Fruit fly (Drosophila melanogaster): ENCODE results near the gene rtet.

rtet gene

dm6 chr3R:21158643-21159042 is 50.4 kb downstream of the rtet start (continued):
- TF ChIP-seq CG2875 (GFP tag; optimal IDR thresholded peaks at IDR 0.05) (no peak), Chrac-16 (GFP tag; optimal IDR thresholded peaks at IDR 0.05) (no peak), Bgb (GFP tag; IDR thresholded peaks at IDR 0.05; ENCODE audit: partially characterized antibody) (no peak), CG4282 (GFP tag; optimal IDR thresholded peaks at IDR 0.05) (no peak), hbn (GFP tag; IDR thresholded peaks at IDR 0.05; ENCODE audit: partially characterized antibody) (no peak), CG6689 (GFP tag; IDR thresholded peaks at IDR 0.05) (no peak), sd (tag; optimal IDR thresholded peaks at IDR 0.05) (no peak), Vsx1 (GFP tag; optimal IDR thresholded peaks at IDR 0.05) (peak; percentile 23), PHDP (tag; optimal IDR thresholded peaks at IDR 0.05) (peak; percentile 26), Tbp (GFP tag; optimal IDR thresholded peaks at IDR 0.05) (no peak), CG9817 (tag; optimal IDR thresholded peaks at IDR 0.05) (no peak), Optix (GFP tag; IDR thresholded peaks at IDR 0.05) (no peak), sc (optimal IDR thresholded peaks at IDR 0.05) (no peak), sc (GFP tag; optimal IDR thresholded peaks at IDR 0.05) (no peak), Ets65A (GFP tag) (no peak), Mes4 (GFP tag; optimal IDR thresholded peaks at IDR 0.05) (no peak), sug (tag; optimal IDR thresholded peaks at IDR 0.05) (no peak), mld (GFP tag; IDR thresholded peaks at IDR 0.05; ENCODE audit: partially characterized antibody) (no peak), peb (GFP tag; IDR thresholded peaks at IDR 0.05) (no peak), CG9876 (GFP tag; optimal IDR thresholded peaks at IDR 0.05) (no peak), CG2678 (tag; optimal IDR thresholded peaks at IDR 0.05) (peak; percentile 9), CG34422 (GFP tag; IDR thresholded peaks at IDR 0.05) (no peak), ash1 (GFP tag; optimal IDR thresholded peaks at IDR 0.05) (no peak), HLHmδ (GFP tag; optimal IDR thresholded peaks at IDR 0.05) (no peak), cg (GFP tag; optimal IDR thresholded peaks at IDR 0.05) (no peak), CG4820 (GFP tag; optimal IDR thresholded peaks at IDR 0.05) (peak; percentile 1), CG14667 (GFP tag; IDR thresholded peaks at IDR 0.05) (no peak), bigmax (GFP tag; optimal IDR thresholded peaks at IDR 0.05) (no peak), CG3838 (GFP tag; optimal IDR thresholded peaks at IDR 0.05) (no peak), CG1603 (tag; optimal IDR thresholded peaks at IDR 0.05) (no peak), CG12659 (GFP tag; optimal IDR thresholded peaks at IDR 0.05) (no peak), CG9437 (GFP tag; optimal IDR thresholded peaks at IDR 0.05) (no peak), cwo (GFP tag; optimal IDR thresholded peaks at IDR 0.05) (no peak), amos (GFP tag; IDR thresholded peaks at IDR 0.05; ENCODE audit: partially characterized antibody) (no peak), zen (tag; optimal IDR thresholded peaks at IDR 0.05) (no peak), CG17359 (tag; optimal IDR thresholded peaks at IDR 0.05) (no peak), CG9797 (GFP tag; optimal IDR thresholded peaks at IDR 0.05) (no peak), CG15269 (tag; optimal IDR thresholded peaks at IDR 0.05) (no peak), CG5245 (GFP tag; optimal IDR thresholded peaks at IDR 0.05) (no peak), Trl (optimal IDR thresholded peaks at IDR 0.05) (no peak), Trl (GFP tag; optimal IDR thresholded peaks at IDR 0.05) (no peak), CG11723 (GFP tag; optimal IDR thresholded peaks at IDR 0.05) (no peak), lab (GFP tag; optimal IDR thresholded peaks at IDR 0.05) (peak; percentile 31), fd96Cb (tag; optimal IDR thresholded peaks at IDR 0.05) (no peak), klu (GFP tag; IDR thresholded peaks at IDR 0.05) (no peak), dpn (GFP tag; optimal IDR thresholded peaks at IDR 0.05) (no peak), Hmr (GFP tag; optimal IDR thresholded peaks at IDR 0.05) (peak; percentile 40), CG2120 (GFP tag; optimal IDR thresholded peaks at IDR 0.05) (no peak), bbx (GFP tag; IDR thresholded peaks at IDR 0.05; ENCODE audit: partially characterized antibody) (no peak), CG11504 (tag; optimal IDR thresholded peaks at IDR 0.05) (peak; percentile 12), inv (GFP tag; IDR thresholded peaks at IDR 0.05; ENCODE audit: partially characterized antibody) (no peak)
